Fruit fly (Drosophila melanogaster): Measurements from ENCODE around the gene CG13813.
A peak's percentile ranks its signal among the peaks of the same experiment; 100 is the strongest.

CG13813 gene

DNA sequence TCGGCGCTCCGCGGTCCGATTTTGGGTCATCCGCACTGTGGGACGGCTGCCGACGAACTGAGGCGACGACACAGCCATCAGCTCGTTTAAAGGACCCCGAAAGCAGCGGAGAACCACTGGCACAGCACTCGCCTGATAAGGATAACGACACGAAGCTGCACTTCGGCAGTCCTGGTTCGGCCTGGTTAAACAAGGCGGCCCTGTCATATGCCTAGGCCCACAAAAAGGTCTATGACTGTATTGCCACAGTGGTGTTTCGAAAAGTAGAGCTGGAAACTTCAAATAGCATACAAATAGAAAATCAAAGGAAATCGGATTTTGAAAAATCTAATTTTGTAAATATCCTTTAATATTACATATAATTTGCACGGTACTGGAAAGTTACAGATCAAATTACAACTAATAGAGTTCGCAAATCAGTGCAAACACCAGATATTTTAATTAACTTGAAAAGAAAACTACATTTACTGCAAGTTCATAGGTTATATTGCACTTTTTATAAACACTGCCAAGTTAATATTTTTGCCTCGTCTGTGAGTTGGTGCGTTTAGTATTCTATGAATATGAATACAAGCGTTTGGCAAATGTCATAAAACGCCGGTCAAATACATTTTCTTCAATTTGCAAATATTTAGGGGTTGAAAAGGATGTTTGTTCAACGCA, 46.1 kb upstream of the CG13813 start (continued):
- peak; percentile 62 for TF ChIP-seq CG15269 (tag; optimal IDR thresholded peaks at IDR 0.05)
- no peak for TF ChIP-seq BEAF-32 (GFP tag; optimal IDR thresholded peaks at IDR 0.05)
- peak; percentile 29 for TF ChIP-seq odd (GFP tag; optimal IDR thresholded peaks at IDR 0.05)
- no peak for TF ChIP-seq Gug (GFP tag; IDR thresholded peaks at IDR 0.05)
- peak; percentile 79 for TF ChIP-seq lilli (GFP tag; optimal IDR thresholded peaks at IDR 0.05)
- TF ChIP-seq fd3F (GFP tag; optimal IDR thresholded peaks at IDR 0.05): peak; percentile 37
- TF ChIP-seq fd102C (GFP tag; optimal IDR thresholded peaks at IDR 0.05): no peak
- peak; percentile 61 for TF ChIP-seq H2.0 (GFP tag; IDR thresholded peaks at IDR 0.05)
- TF ChIP-seq eyg (GFP tag; optimal IDR thresholded peaks at IDR 0.05): no peak
- peak; percentile 23 for TF ChIP-seq CG17359 (tag; optimal IDR thresholded peaks at IDR 0.05)
- no peak for TF ChIP-seq CG5180 (GFP tag; optimal IDR thresholded peaks at IDR 0.05)
- 0 out of 2 replicates have a peak, but pooled peaks have one; percentile 18 for TF ChIP-seq CG42726 (GFP tag; IDR thresholded peaks at IDR 0.05; ENCODE audit: partially characterized antibody)
- peak; percentile 59 for TF ChIP-seq org-1 (GFP tag; optimal IDR thresholded peaks at IDR 0.05)
- no peak for TF ChIP-seq lbe (GFP tag; optimal IDR thresholded peaks at IDR 0.05)

DNA sequence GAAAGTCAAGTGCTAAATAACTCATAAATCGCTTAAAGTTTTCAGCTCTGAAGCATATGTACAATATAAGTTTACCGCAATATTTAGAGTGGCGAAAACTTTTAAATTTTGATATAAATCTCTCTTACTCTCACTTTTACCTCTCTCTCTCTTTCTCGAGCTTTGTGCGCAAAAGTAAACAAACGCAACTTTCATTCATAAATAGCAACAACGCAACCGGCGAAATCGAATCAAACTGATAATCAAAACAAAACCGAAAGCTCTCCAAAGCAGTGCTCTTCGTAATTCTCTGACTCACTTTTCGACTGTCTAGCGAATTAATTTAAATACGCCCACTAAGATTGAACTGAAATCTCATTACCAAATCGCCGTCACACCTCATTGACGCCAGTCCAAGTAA, 45.6 kb upstream of the CG13813 start:
- TF ChIP-seq Pdp1 (GFP tag; optimal IDR thresholded peaks at IDR 0.05) (peak in 1 of 2 experiments; percentile 42), dan (GFP tag; IDR thresholded peaks at IDR 0.05) (no peak), CG5180 (GFP tag; optimal IDR thresholded peaks at IDR 0.05) (no peak), fru (optimal IDR thresholded peaks at IDR 0.05) (no peak), CG31388 (GFP tag; optimal IDR thresholded peaks at IDR 0.05) (no peak), CG11456 (GFP tag; IDR thresholded peaks at IDR 0.05) (no peak), Jarid2 (GFP tag; optimal IDR thresholded peaks at IDR 0.05) (no peak), TFAM (GFP tag; optimal IDR thresholded peaks at IDR 0.05) (no peak), nerfin-1 (tag; optimal IDR thresholded peaks at IDR 0.05) (no peak), caup (GFP tag; optimal IDR thresholded peaks at IDR 0.05; ENCODE audit: severe bottlenecking) (no peak), CG11085 (GFP tag; IDR thresholded peaks at IDR 0.05) (no peak), CG17912 (GFP tag; optimal IDR thresholded peaks at IDR 0.05) (no peak), mam (GFP tag; optimal IDR thresholded peaks at IDR 0.05) (no peak), unc-4 (GFP tag; IDR thresholded peaks at IDR 0.05; ENCODE audit: partially characterized antibody) (no peak), Doc2 (GFP tag; IDR thresholded peaks at IDR 0.05) (no peak), odd (GFP tag; optimal IDR thresholded peaks at IDR 0.05) (no peak), al (GFP tag; IDR thresholded peaks at IDR 0.05) (no peak), CG8388 (GFP tag; optimal IDR thresholded peaks at IDR 0.05) (no peak), dmrt11E (tag; optimal IDR thresholded peaks at IDR 0.05) (no peak), luna (GFP tag; optimal IDR thresholded peaks at IDR 0.05) (no peak), Blimp-1 (GFP tag; optimal IDR thresholded peaks at IDR 0.05) (peak; percentile 32), pum (GFP tag; optimal IDR thresholded peaks at IDR 0.05) (no peak), sr (GFP tag; IDR thresholded peaks at IDR 0.05) (0 out of 3 replicates have a peak, but pooled peaks have one; percentile 27), CG4424 (GFP tag; optimal IDR thresholded peaks at IDR 0.05) (no peak), CG8478 (optimal IDR thresholded peaks at IDR 0.05) (no peak), C15 (GFP tag; IDR thresholded peaks at IDR 0.05) (no peak), bowl (GFP tag; IDR thresholded peaks at IDR 0.05) (no peak), CG16813 (GFP tag; IDR thresholded peaks at IDR 0.05; ENCODE audit: partially characterized antibody) (no peak), twi (tag; optimal IDR thresholded peaks at IDR 0.05) (no peak), CG3407 (GFP tag; optimal IDR thresholded peaks at IDR 0.05) (no peak), kni (GFP tag; optimal IDR thresholded peaks at IDR 0.05) (no peak), ATbp (GFP tag; optimal IDR thresholded peaks at IDR 0.05) (no peak), knrl (GFP tag; IDR thresholded peaks at IDR 0.05; ENCODE audit: partially characterized antibody) (no peak), CG1602 (GFP tag; optimal IDR thresholded peaks at IDR 0.05) (no peak), nau (GFP tag; optimal IDR thresholded peaks at IDR 0.05) (no peak), CG15514 (GFP tag; optimal IDR thresholded peaks at IDR 0.05) (no peak), jigr1 (GFP tag; IDR thresholded peaks at IDR 0.05) (no peak)
